Worm (Caenorhabditis elegans): Measurements from ENCODE around the gene F32D8.7.

DNA sequence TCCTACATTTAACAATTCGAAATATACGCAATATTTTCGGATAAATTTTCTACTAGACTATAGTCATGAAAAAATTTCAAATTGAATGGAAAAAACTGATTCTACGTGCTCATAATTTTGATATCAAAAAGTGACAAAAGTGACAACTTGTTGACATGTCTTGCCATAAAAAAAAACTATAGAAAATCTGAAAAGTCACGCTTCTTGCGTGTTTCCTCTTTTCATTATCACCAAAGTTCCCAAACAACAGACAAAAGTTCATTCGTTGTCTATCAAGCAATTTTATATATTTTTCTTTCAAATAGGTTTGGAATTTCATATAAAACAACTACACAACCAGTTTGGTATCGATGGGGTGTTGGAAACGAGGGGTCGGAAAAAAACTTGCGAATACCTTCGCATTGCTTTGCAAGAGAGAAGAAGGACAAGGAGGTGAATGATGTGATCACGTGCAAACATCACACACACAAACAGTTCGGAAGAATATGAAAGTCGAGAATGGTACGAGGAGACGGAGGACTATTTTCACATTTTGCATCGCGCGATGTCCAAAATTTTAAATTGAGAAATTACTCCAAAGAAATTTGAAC is 39.1 kb upstream of the F32D8.7 start:
- no peak for TF ChIP-seq W03F9.2 (tag; optimal IDR thresholded peaks at IDR 0.05)
- TF ChIP-seq dao-5 (tag; optimal IDR thresholded peaks at IDR 0.05), result no peak

Data from whole organism, L4/young adult.